Worm (Caenorhabditis elegans): ENCODE results near the gene F13H8.8.

The F13H8.8 gene

ce11 chrII:6267983-6268382, at the start of gene F13H8.8:
TSS of gene F13H8.8 (minus strand) at chrII:6268083.
- no peak for TF ChIP-seq ama-1 (optimal IDR thresholded peaks at IDR 0.05)
- TF ChIP-seq hmg-4 (GFP tag; optimal IDR thresholded peaks at IDR 0.05), result no peak
- TF ChIP-seq hnd-1 (tag; optimal IDR thresholded peaks at IDR 0.05), result no peak
- no peak for TF ChIP-seq B0310.2 (tag; optimal IDR thresholded peaks at IDR 0.05)

ce11 chrII:6311888-6312287, 44.0 kb upstream of the F13H8.8 start:
- TF ChIP-seq hnd-1 (tag; optimal IDR thresholded peaks at IDR 0.05), result no peak
- no peak for TF ChIP-seq sea-1 (GFP tag; conservative IDR thresholded peaks at IDR 0.05)
- TF ChIP-seq aly-1 (tag; optimal IDR thresholded peaks at IDR 0.05), result no peak
- TF ChIP-seq flt-1 (GFP tag; IDR thresholded peaks at IDR 0.05), result no peak
- TF ChIP-seq pes-1 (GFP tag; IDR thresholded peaks at IDR 0.05), result no peak
- no peak for TF ChIP-seq F13C5.2 (tag; optimal IDR thresholded peaks at IDR 0.05)

ce11 chrII:6311459-6311858, 43.6 kb upstream of the F13H8.8 start:
- TF ChIP-seq hmg-4 (GFP tag; optimal IDR thresholded peaks at IDR 0.05) (no peak), scrt-1 (GFP tag; IDR thresholded peaks at IDR 0.05) (no peak), ets-7 (tag; optimal IDR thresholded peaks at IDR 0.05) (no peak), F13C5.2 (tag; optimal IDR thresholded peaks at IDR 0.05) (no peak), sea-1 (GFP tag; conservative IDR thresholded peaks at IDR 0.05) (no peak), ceh-36 (tag; optimal IDR thresholded peaks at IDR 0.05) (no peak), hnd-1 (tag; optimal IDR thresholded peaks at IDR 0.05) (no peak), tbx-11 (GFP tag; IDR thresholded peaks at IDR 0.05) (no peak), aly-1 (tag; optimal IDR thresholded peaks at IDR 0.05) (no peak), ceh-13 (GFP tag; optimal IDR thresholded peaks at IDR 0.05) (no peak), hmbx-1 (tag; optimal IDR thresholded peaks at IDR 0.05) (no peak), flt-1 (GFP tag; IDR thresholded peaks at IDR 0.05) (no peak), B0310.2 (tag; optimal IDR thresholded peaks at IDR 0.05) (no peak), tbx-37 (GFP tag; conservative IDR thresholded peaks at IDR 0.05) (no peak)

ce11 chrII:6309198-6309597, 41.3 kb upstream of the F13H8.8 start, which contains the start of gene glb-10:
TSS of gene glb-10 (minus strand) at chrII:6309298.
- TF ChIP-seq tbx-11 (GFP tag; IDR thresholded peaks at IDR 0.05) (no peak), ceh-36 (tag; optimal IDR thresholded peaks at IDR 0.05) (no peak), hnd-1 (tag; optimal IDR thresholded peaks at IDR 0.05) (no peak), flt-1 (GFP tag; IDR thresholded peaks at IDR 0.05) (no peak), sea-1 (GFP tag; conservative IDR thresholded peaks at IDR 0.05) (no peak), tra-4 (tag; optimal IDR thresholded peaks at IDR 0.05) (no peak), hmbx-1 (tag; optimal IDR thresholded peaks at IDR 0.05) (no peak), aly-1 (tag; optimal IDR thresholded peaks at IDR 0.05) (no peak), pes-1 (GFP tag; IDR thresholded peaks at IDR 0.05) (no peak), ets-7 (tag; optimal IDR thresholded peaks at IDR 0.05) (no peak), F13C5.2 (tag; optimal IDR thresholded peaks at IDR 0.05) (no peak), tbx-37 (GFP tag; conservative IDR thresholded peaks at IDR 0.05) (no peak), scrt-1 (GFP tag; IDR thresholded peaks at IDR 0.05) (no peak), B0310.2 (tag; optimal IDR thresholded peaks at IDR 0.05) (no peak), ama-1 (optimal IDR thresholded peaks at IDR 0.05) (no peak)

- TF ChIP-seq tbx-11 (GFP tag; IDR thresholded peaks at IDR 0.05) (no peak), hnd-1 (tag; optimal IDR thresholded peaks at IDR 0.05) (no peak), aly-1 (tag; optimal IDR thresholded peaks at IDR 0.05) (no peak), tbx-37 (GFP tag; conservative IDR thresholded peaks at IDR 0.05) (no peak), hmbx-1 (tag; optimal IDR thresholded peaks at IDR 0.05) (no peak), hmg-4 (GFP tag; optimal IDR thresholded peaks at IDR 0.05) (no peak), ama-1 (optimal IDR thresholded peaks at IDR 0.05) (no peak), ets-7 (tag; optimal IDR thresholded peaks at IDR 0.05) (no peak), B0310.2 (tag; optimal IDR thresholded peaks at IDR 0.05) (no peak), pes-1 (GFP tag; IDR thresholded peaks at IDR 0.05) (no peak), F13C5.2 (tag; optimal IDR thresholded peaks at IDR 0.05) (no peak), sea-1 (GFP tag; conservative IDR thresholded peaks at IDR 0.05) (no peak)
Measured at ce11 chrII:6306125-6306524, 38.2 kb upstream of the F13H8.8 start, which contains the start of gene C29F5.8. TSS of gene C29F5.8 (plus strand) at chrII:6306425.

- no peak for TF ChIP-seq F13C5.2 (tag; optimal IDR thresholded peaks at IDR 0.05)
- TF ChIP-seq hnd-1 (tag; optimal IDR thresholded peaks at IDR 0.05), result no peak
- TF ChIP-seq tra-4 (tag; optimal IDR thresholded peaks at IDR 0.05), result no peak
- no peak for TF ChIP-seq pes-1 (GFP tag; IDR thresholded peaks at IDR 0.05)
- TF ChIP-seq sea-1 (GFP tag; conservative IDR thresholded peaks at IDR 0.05), result no peak
- TF ChIP-seq flt-1 (GFP tag; IDR thresholded peaks at IDR 0.05), result no peak
- no peak for TF ChIP-seq hmbx-1 (tag; optimal IDR thresholded peaks at IDR 0.05)
- TF ChIP-seq tbx-37 (GFP tag; conservative IDR thresholded peaks at IDR 0.05), result no peak
- TF ChIP-seq aly-1 (tag; optimal IDR thresholded peaks at IDR 0.05), result no peak
- no peak for TF ChIP-seq ets-7 (tag; optimal IDR thresholded peaks at IDR 0.05)
- TF ChIP-seq ceh-13 (GFP tag; optimal IDR thresholded peaks at IDR 0.05), result no peak
- TF ChIP-seq scrt-1 (GFP tag; IDR thresholded peaks at IDR 0.05), result no peak
- no peak for TF ChIP-seq tbx-11 (GFP tag; IDR thresholded peaks at IDR 0.05)
- no peak for TF ChIP-seq hmg-4 (GFP tag; optimal IDR thresholded peaks at IDR 0.05)
- no peak for TF ChIP-seq B0310.2 (tag; optimal IDR thresholded peaks at IDR 0.05)
- no peak for TF ChIP-seq ceh-36 (tag; optimal IDR thresholded peaks at IDR 0.05)
- TF ChIP-seq ama-1 (optimal IDR thresholded peaks at IDR 0.05), result no peak
Measured at ce11 chrII:6303209-6303740, 35.4 kb upstream of the F13H8.8 start, which contains the start of gene C29F5.1. TSS of gene C29F5.1 (plus strand) at chrII:6303525.

ce11 chrII:6294261-6294660, 26.4 kb upstream of the F13H8.8 start, which contains the start of gene mps-1:
TSS of gene mps-1 (minus strand) at chrII:6294361.
- TF ChIP-seq hmbx-1 (tag; optimal IDR thresholded peaks at IDR 0.05) (no peak), scrt-1 (GFP tag; IDR thresholded peaks at IDR 0.05) (no peak), sea-1 (GFP tag; conservative IDR thresholded peaks at IDR 0.05) (no peak), ama-1 (optimal IDR thresholded peaks at IDR 0.05) (no peak), tbx-37 (GFP tag; conservative IDR thresholded peaks at IDR 0.05) (no peak), tbx-11 (GFP tag; IDR thresholded peaks at IDR 0.05) (no peak), tra-4 (tag; optimal IDR thresholded peaks at IDR 0.05) (no peak), ets-7 (tag; optimal IDR thresholded peaks at IDR 0.05) (no peak), ceh-13 (GFP tag; optimal IDR thresholded peaks at IDR 0.05) (no peak), B0310.2 (tag; optimal IDR thresholded peaks at IDR 0.05) (no peak), ceh-36 (tag; optimal IDR thresholded peaks at IDR 0.05) (no peak), F13C5.2 (tag; optimal IDR thresholded peaks at IDR 0.05) (no peak), aly-1 (tag; optimal IDR thresholded peaks at IDR 0.05) (no peak), pes-1 (GFP tag; IDR thresholded peaks at IDR 0.05) (no peak)

Data from whole organism, early embryonic.